Fruit fly (Drosophila melanogaster) whole organism, adult: ENCODE results near the gene CG5254.

Experiments used
- CG11617 ChIP-seq: fragments of 200-800 bp; sonication (Bioruptor generic); optimal IDR thresholded peaks from 2 replicates; lab custom pipeline; 2017; ENCODE audit warnings: mild to moderate bottlenecking, missing biosample characterization, missing genetic modification reagents, missing genetic modification characterization
- CG12768 ChIP-seq: fragments of 200-800 bp; sonication (Bioruptor generic); optimal IDR thresholded peaks from 2 replicates; lab custom pipeline; 2017; ENCODE audit warnings: missing biosample characterization, missing genetic modification characterization, mild to moderate bottlenecking, moderate library complexity, missing genetic modification reagents
- CG14711 ChIP-seq: fragments of 200-800 bp; sonication (Bioruptor generic); optimal IDR thresholded peaks from 2 replicates; lab custom pipeline; 2018; ENCODE audit warnings: missing biosample characterization, mild to moderate bottlenecking, missing genetic modification characterization, moderate library complexity
- CG1620 ChIP-seq: fragments of 200-800 bp; sonication (Bioruptor generic); optimal IDR thresholded peaks from 2 replicates; lab custom pipeline; 2016; ENCODE audit warnings: missing biosample characterization, missing genetic modification characterization
- CG33017 ChIP-seq: fragments of 200-800 bp; sonication (Bioruptor generic); optimal IDR thresholded peaks from 2 replicates; lab custom pipeline; 2018; ENCODE audit warnings: missing biosample characterization, mild to moderate bottlenecking, missing genetic modification characterization, moderate library complexity
- CG5204 ChIP-seq: fragments of 200-800 bp; sonication (Bioruptor generic); optimal IDR thresholded peaks from 2 replicates; lab custom pipeline; 2016; ENCODE audit warnings: missing biosample characterization, missing genetic modification characterization
- CG7045 ChIP-seq: fragments of 200-800 bp; sonication (Bioruptor generic); optimal IDR thresholded peaks from 2 replicates; lab custom pipeline; 2017; ENCODE audit warnings: missing biosample characterization, mild to moderate bottlenecking, missing genetic modification characterization
- CG7101 ChIP-seq: fragments of 200-800 bp; sonication (Bioruptor generic); optimal IDR thresholded peaks from 2 replicates; lab custom pipeline; 2018; ENCODE audit warnings: missing biosample characterization, mild to moderate bottlenecking, missing genetic modification characterization, moderate library complexity
- Clk ChIP-seq: fragments of 200-800 bp; sonication (Bioruptor generic); optimal IDR thresholded peaks from 2 replicates; lab custom pipeline; 2017; ENCODE audit warnings: missing biosample characterization, missing genetic modification characterization
- Crg-1 ChIP-seq: fragments of 200-800 bp; sonication (Bioruptor generic); optimal IDR thresholded peaks from 2 replicates; lab custom pipeline; 2016; ENCODE audit warnings: missing biosample characterization, missing genetic modification characterization
- Hr96 ChIP-seq: fragments of 200-800 bp; sonication (Bioruptor generic); optimal IDR thresholded peaks from 2 replicates; lab custom pipeline; 2016; ENCODE audit warnings: missing biosample characterization, missing genetic modification characterization
- Mnt ChIP-seq: fragments of 200-800 bp; sonication (Bioruptor generic); optimal IDR thresholded peaks from 2 replicates; lab custom pipeline; 2016; ENCODE audit warnings: missing biosample characterization, mild to moderate bottlenecking, missing genetic modification characterization
- bab1 ChIP-seq: fragments of 200-800 bp; sonication (Bioruptor generic); optimal IDR thresholded peaks from 3 replicates; lab custom pipeline; 2019; ENCODE audit warnings: missing biosample characterization, mild to moderate bottlenecking, missing genetic modification characterization, moderate library complexity
- cic ChIP-seq: fragments of 200-800 bp; sonication (Bioruptor generic); optimal IDR thresholded peaks from 2 replicates; lab custom pipeline; 2017; ENCODE audit warnings: missing biosample characterization, mild to moderate bottlenecking, missing genetic modification characterization, moderate library complexity
- cnc ChIP-seq, 2 experiments: fragments of >200 bp; optimal IDR thresholded peaks; 2 replicates each; lab custom pipeline; 2017
- kay ChIP-seq: fragments of 200-800 bp; sonication (Bioruptor generic); peaks from one replicate; lab custom pipeline; 2016; ENCODE audit warnings: missing biosample characterization, missing genetic modification characterization, borderline replicate concordance
- ovo ChIP-seq: fragments of 200-800 bp; sonication (Bioruptor generic); optimal IDR thresholded peaks from 2 replicates; lab custom pipeline; 2016; ENCODE audit warnings: missing biosample characterization, missing genetic modification characterization
- pad ChIP-seq: fragments of 200-800 bp; sonication (Bioruptor generic); optimal IDR thresholded peaks from 3 replicates; lab custom pipeline; 2017; ENCODE audit warnings: missing biosample characterization, missing genetic modification characterization, mild to moderate bottlenecking, moderate library complexity, missing genetic modification reagents
- tj ChIP-seq: fragments of 200-800 bp; sonication (Bioruptor generic); optimal IDR thresholded peaks from 3 replicates; lab custom pipeline; 2017; ENCODE audit warnings: missing biosample characterization, mild to moderate bottlenecking, missing genetic modification characterization, moderate library complexity
- toe ChIP-seq: fragments of 200-800 bp; sonication (Bioruptor generic); optimal IDR thresholded peaks from 2 replicates; lab custom pipeline; 2016; ENCODE audit warnings: missing biosample characterization, missing genetic modification characterization

CG5254 gene

DNA sequence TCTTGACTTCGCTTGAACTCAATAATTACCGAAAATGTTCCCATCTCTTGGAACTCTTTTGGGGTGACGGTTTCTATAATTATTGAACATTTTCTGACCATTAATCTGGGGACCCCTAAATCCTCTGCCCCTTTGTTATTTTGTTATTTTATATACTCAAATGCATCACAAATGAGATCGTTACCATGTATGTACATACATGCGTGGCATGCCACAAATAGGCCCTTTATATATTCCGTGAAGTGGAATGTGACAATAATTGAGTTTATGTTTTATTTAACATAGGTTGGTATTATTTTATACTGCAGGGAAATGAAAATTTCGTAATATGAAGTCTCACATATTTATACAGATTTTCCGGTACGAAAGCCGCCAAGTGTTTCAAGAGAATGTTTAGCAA is 32.3 kb upstream of the CG5254 start:
- TF ChIP-seq CG7101 (tag; lab: Kevin White, UChicago): no peak
- TF ChIP-seq CG12768 (GFP tag; lab: Kevin White, UChicago): no peak
- no peak for TF ChIP-seq CG33017 (tag; lab: Kevin White, UChicago)
- TF ChIP-seq Hr96: no peak
- TF ChIP-seq Clk: no peak
- TF ChIP-seq kay (GFP tag; lab: Kevin White, UChicago): no peak
- TF ChIP-seq bab1 (GFP tag; lab: Kevin White, UChicago): no peak
- TF ChIP-seq Crg-1 (GFP tag; lab: Kevin White, UChicago): no peak
- TF ChIP-seq pad (GFP tag; lab: Kevin White, UChicago): no peak
- no peak for TF ChIP-seq CG1620 (GFP tag; lab: Kevin White, UChicago)
- TF ChIP-seq CG5204: no peak
- no peak for TF ChIP-seq tj (GFP tag; lab: Kevin White, UChicago)
- no peak for TF ChIP-seq toe (GFP tag; lab: Kevin White, UChicago)
- no peak for TF ChIP-seq CG14711
- TF ChIP-seq cnc (optimal IDR thresholded peaks at IDR 0.05; lab: Kevin White, UChicago): no peak
- TF ChIP-seq cic (GFP tag; lab: Kevin White, UChicago): no peak

DNA sequence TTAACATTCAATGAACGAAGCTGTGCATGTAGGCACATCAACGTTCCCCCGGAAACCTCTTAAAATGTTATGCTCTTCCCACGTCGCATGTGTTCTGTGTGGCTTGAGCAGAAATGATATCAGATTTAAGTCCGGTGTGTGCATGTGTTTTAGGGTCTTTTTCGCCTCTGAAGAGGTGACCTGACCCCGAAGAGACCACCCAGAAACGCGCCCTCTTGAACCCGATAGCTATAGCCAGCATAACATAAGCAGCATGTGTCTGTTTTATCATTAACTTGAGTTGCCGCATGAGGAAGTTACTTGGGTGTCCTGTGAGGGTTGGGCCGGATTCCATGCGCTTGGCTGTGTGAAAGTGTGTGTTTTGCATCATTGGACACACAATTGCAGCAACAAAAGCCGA is 31.2 kb upstream of the CG5254 start:
- TF ChIP-seq cic (GFP tag; lab: Kevin White, UChicago): no peak
- no peak for TF ChIP-seq bab1 (GFP tag; lab: Kevin White, UChicago)
- no peak for TF ChIP-seq CG14711
- no peak for TF ChIP-seq ovo (GFP tag; lab: Kevin White, UChicago)
- TF ChIP-seq Crg-1 (GFP tag; lab: Kevin White, UChicago): no peak
- TF ChIP-seq CG11617 (GFP tag; lab: Kevin White, UChicago): no peak
- TF ChIP-seq CG7101 (tag; lab: Kevin White, UChicago): no peak
- no peak for TF ChIP-seq toe (GFP tag; lab: Kevin White, UChicago)
- no peak for TF ChIP-seq Clk
- no peak for TF ChIP-seq Mnt (GFP tag; lab: Kevin White, UChicago)
- no peak for TF ChIP-seq CG12768 (GFP tag; lab: Kevin White, UChicago)
- TF ChIP-seq CG1620 (GFP tag; lab: Kevin White, UChicago): no peak
- TF ChIP-seq pad (GFP tag; lab: Kevin White, UChicago): no peak
- no peak for TF ChIP-seq kay (GFP tag; lab: Kevin White, UChicago)
- TF ChIP-seq CG33017 (tag; lab: Kevin White, UChicago): no peak
- no peak for TF ChIP-seq CG5204
- TF ChIP-seq tj (GFP tag; lab: Kevin White, UChicago): no peak
- no peak for TF ChIP-seq CG7045 (GFP tag; lab: Kevin White, UChicago)
- no peak for TF ChIP-seq Hr96

- TF ChIP-seq ovo (GFP tag; lab: Kevin White, UChicago) (no peak), Hr96 (no peak), cic (GFP tag; lab: Kevin White, UChicago) (no peak), Clk (no peak), Crg-1 (GFP tag; lab: Kevin White, UChicago) (no peak), CG1620 (GFP tag; lab: Kevin White, UChicago) (no peak), CG33017 (tag; lab: Kevin White, UChicago) (no peak), CG5204 (no peak), CG11617 (GFP tag; lab: Kevin White, UChicago) (no peak), CG7101 (tag; lab: Kevin White, UChicago) (no peak), cnc (optimal IDR thresholded peaks at IDR 0.05; lab: Kevin White, UChicago) (no peak), bab1 (GFP tag; lab: Kevin White, UChicago) (no peak), CG7045 (GFP tag; lab: Kevin White, UChicago) (no peak), kay (GFP tag; lab: Kevin White, UChicago) (no peak), pad (GFP tag; lab: Kevin White, UChicago) (no peak), tj (GFP tag; lab: Kevin White, UChicago) (no peak), CG14711 (no peak), toe (GFP tag; lab: Kevin White, UChicago) (no peak), Mnt (GFP tag; lab: Kevin White, UChicago) (no peak)
These were observed 25.7 kb upstream of the CG5254 start for dm6 chrX:724496-724895.

DNA sequence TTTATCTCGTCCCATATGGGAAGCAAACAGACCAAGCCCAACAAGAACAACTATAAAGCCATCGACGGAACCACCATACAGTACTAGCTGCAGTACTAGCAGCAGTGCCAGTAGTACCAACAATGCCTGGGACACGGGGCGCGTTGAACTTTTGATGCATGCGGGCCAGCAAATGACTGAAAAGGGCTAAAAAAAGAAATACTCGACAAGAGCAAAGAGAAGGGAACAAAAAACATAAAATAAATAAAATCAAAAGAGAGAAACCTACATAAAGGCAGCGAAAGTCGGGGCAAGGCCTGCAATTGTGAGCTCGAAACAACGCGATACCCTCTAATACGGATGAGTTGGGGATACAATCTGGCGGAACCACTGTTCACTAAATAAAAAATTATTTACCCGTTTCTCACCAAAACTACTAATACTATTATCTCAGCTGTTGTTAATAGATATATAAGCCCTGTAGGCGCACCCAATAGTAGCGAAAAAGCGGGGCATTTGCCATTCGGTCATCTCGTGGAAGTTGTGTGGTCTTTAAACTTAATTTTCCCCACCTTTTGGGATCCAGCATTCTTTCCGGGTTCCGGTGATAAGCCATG is 10.4 kb upstream of the CG5254 start:
- no peak for TF ChIP-seq CG7045 (GFP tag; lab: Kevin White, UChicago)

dm6 chrX:751201-751600 is 1.1 kb downstream of the CG5254 start, which contains the start of gene CG13362:
Gene CG13362 (minus strand): TSS chrX:751301.
- no peak for TF ChIP-seq bab1 (GFP tag; lab: Kevin White, UChicago)
- TF ChIP-seq CG14711: no peak
- TF ChIP-seq cnc (optimal IDR thresholded peaks at IDR 0.05; lab: Kevin White, UChicago): no peak
- TF ChIP-seq Crg-1 (GFP tag; lab: Kevin White, UChicago): no peak
- TF ChIP-seq CG11617 (GFP tag; lab: Kevin White, UChicago): no peak
- no peak for TF ChIP-seq CG7045 (GFP tag; lab: Kevin White, UChicago)
- no peak for TF ChIP-seq kay (GFP tag; lab: Kevin White, UChicago)
- TF ChIP-seq Clk: no peak
- TF ChIP-seq pad (GFP tag; lab: Kevin White, UChicago): no peak
- TF ChIP-seq toe (GFP tag; lab: Kevin White, UChicago): no peak
- no peak for TF ChIP-seq tj (GFP tag; lab: Kevin White, UChicago)
- no peak for TF ChIP-seq CG1620 (GFP tag; lab: Kevin White, UChicago)
- TF ChIP-seq CG5204: no peak

DNA sequence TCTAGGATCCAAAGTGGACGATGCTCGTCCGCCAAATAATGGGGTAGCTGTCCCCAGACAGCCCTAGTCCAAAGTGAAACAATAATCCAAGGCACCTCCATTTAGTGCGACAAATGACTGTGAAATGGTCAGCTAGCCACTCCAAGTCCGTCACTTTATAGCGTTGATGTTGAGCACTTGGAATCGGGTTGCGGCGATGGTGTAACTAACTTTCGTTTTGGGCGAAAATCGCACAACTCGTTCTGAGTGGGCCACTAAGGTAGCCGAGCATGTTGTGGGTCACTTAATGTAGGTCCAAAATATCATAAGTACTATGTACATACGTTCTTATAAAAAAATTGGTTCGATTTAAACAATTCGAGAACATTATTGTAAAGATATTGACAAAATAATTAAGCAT is 3.4 kb downstream of the CG5254 start, which contains the start of gene CG13361:
TSS of gene CG13361 (minus strand) at position 101 of the 400 bp plus-strand sequence.
- no peak for TF ChIP-seq CG12768 (GFP tag; lab: Kevin White, UChicago)
- no peak for TF ChIP-seq tj (GFP tag; lab: Kevin White, UChicago)
- TF ChIP-seq toe (GFP tag; lab: Kevin White, UChicago): no peak
- no peak for TF ChIP-seq Hr96
- TF ChIP-seq CG7101 (tag; lab: Kevin White, UChicago): no peak
- TF ChIP-seq CG7045 (GFP tag; lab: Kevin White, UChicago): no peak
- TF ChIP-seq CG5204: no peak
- no peak for TF ChIP-seq pad (GFP tag; lab: Kevin White, UChicago)
- TF ChIP-seq Clk: no peak
- TF ChIP-seq CG1620 (GFP tag; lab: Kevin White, UChicago): no peak
- no peak for TF ChIP-seq Mnt (GFP tag; lab: Kevin White, UChicago)
